Worm (Caenorhabditis elegans) whole organism, L4/young adult: ENCODE measurements around the gene str-177.

Source experiments
- W03F9.2 ChIP-seq: fragments of 150-350 bp; optimal IDR thresholded peaks from 2 replicates; lab custom pipeline; 2014; ENCODE audit warnings: missing biosample characterization, missing genetic modification characterization
- him-1 ChIP-seq: sonication (generic microtip); optimal IDR thresholded peaks from 2 replicates; lab custom pipeline; 2016; ENCODE audit warnings: missing genotype, missing genetic modification reagents, missing genetic modification characterization, missing compliant biosample characterization

ce11 chrV:9219390-9219733 lies 20.6 kb upstream of the str-177 start:
- TF ChIP-seq W03F9.2 (tag; lab: Kevin White, UChicago) (no peak), him-1 (tag; lab: Kevin White, UChicago) (no peak)
